2 fruit fly cellular contexts compared by ENCODE assay signal in the genomic region with DNA sequence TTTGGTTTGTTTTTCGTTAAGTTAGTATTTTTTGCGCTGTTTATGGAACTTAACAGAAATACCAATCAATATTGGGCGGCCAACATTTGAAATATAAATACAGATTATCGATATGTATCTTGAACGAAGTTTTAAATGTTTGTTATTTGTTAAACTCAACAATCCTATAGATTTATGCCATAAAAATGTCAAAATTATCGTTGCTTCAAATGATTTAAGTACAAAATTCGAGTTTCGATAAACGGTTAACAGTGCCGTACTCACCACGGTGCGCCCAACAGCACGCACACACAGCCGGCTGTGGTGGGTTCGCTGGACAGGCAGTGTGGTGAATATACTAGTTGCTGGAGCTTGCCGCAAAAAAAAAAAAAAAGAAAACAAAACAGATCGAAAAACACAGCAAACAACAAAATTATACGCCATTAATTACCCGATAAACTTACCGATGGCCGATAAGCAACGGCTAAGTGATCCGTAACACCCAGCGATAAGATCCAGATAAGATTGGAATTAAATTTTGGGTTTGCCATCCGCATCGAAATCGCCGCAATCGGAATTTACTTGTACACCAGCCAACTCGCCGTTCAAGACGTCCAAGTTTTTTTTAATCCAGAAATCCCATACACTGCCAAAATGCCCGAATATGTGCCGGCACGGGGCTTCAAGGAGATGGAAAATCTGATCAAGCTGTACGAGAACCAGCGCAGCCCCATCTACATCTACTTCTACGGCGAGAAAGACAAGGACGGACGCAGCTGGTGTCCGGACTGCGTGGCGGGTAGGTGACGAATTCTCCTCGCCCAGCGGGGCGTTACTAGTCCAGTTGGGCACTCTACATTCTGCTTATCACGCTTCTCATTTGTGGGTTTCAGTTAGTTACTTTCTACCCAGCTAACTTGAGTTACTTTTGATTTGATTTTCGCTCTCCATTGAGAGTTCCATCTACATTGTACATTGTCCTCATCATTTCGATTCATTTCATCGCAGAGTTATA.
TF ChIP-seq lines count a peak whose summit lies in the region.

CG3939 (plus strand) TSS at position 138 of the 994 bp plus-strand sequence.

TF ChIP-seq in whole organism, embryonic, 481 proteins besides CTCF, POLR2A, EP300 and RAD21 (continued from another document):
- TF ChIP-seq Jarid2 (GFP tag; optimal IDR thresholded peaks at IDR 0.05; lab: Kevin White, UChicago) (no peak), grn (GFP tag; optimal IDR thresholded peaks at IDR 0.05; lab: Kevin White, UChicago) (peak; percentile 80), repo (GFP tag; optimal IDR thresholded peaks at IDR 0.05; lab: Kevin White, UChicago) (no peak), CG10543 (GFP tag; optimal IDR thresholded peaks at IDR 0.05; lab: Kevin White, UChicago) (peak; percentile 18), nom (GFP tag; optimal IDR thresholded peaks at IDR 0.05; lab: Kevin White, UChicago) (peak; percentile 68), Oli (tag; optimal IDR thresholded peaks at IDR 0.05; lab: Kevin White, UChicago) (no peak), trh (GFP tag; optimal IDR thresholded peaks at IDR 0.05; lab: Kevin White, UChicago) (no peak), unpg (GFP tag; optimal IDR thresholded peaks at IDR 0.05; lab: Kevin White, UChicago) (no peak), CG30431 (GFP tag; optimal IDR thresholded peaks at IDR 0.05; lab: Kevin White, UChicago) (no peak), gcm (GFP tag; optimal IDR thresholded peaks at IDR 0.05; lab: Kevin White, UChicago) (no peak), Pdp1 (GFP tag; optimal IDR thresholded peaks at IDR 0.05; lab: Kevin White, UChicago) (no peak), az2 (GFP tag; optimal IDR thresholded peaks at IDR 0.05; lab: Kevin White, UChicago) (no peak), org-1 (GFP tag; optimal IDR thresholded peaks at IDR 0.05; lab: Kevin White, UChicago) (no peak), bsh (GFP tag; optimal IDR thresholded peaks at IDR 0.05; lab: Kevin White, UChicago) (peak in 1 of 2 experiments; percentile 45), CG11456 (GFP tag; IDR thresholded peaks at IDR 0.05; lab: Robert Waterston, UW) (0 out of 3 replicates have a peak, but pooled peaks have one; percentile 23), cg (GFP tag; optimal IDR thresholded peaks at IDR 0.05; lab: Kevin White, UChicago) (no peak), CG6854 (GFP tag; optimal IDR thresholded peaks at IDR 0.05; lab: Kevin White, UChicago) (no peak), cas (GFP tag; IDR thresholded peaks at IDR 0.05; lab: Robert Waterston, UW) (no peak), Dek (tag; optimal IDR thresholded peaks at IDR 0.05; lab: Kevin White, UChicago) (no peak), Fer2 (tag; optimal IDR thresholded peaks at IDR 0.05; lab: Kevin White, UChicago) (no peak), Gug (GFP tag; IDR thresholded peaks at IDR 0.05; lab: Robert Waterston, UW) (no peak), D (optimal IDR thresholded peaks at IDR 0.05; lab: Kevin White, UChicago) (no peak), D (GFP tag; optimal IDR thresholded peaks at IDR 0.05; lab: Kevin White, UChicago) (no peak), CG12744 (GFP tag; optimal IDR thresholded peaks at IDR 0.05; lab: Kevin White, UChicago) (no peak), Meics (GFP tag; optimal IDR thresholded peaks at IDR 0.05; lab: Kevin White, UChicago) (peak; percentile 98), Spps (tag; optimal IDR thresholded peaks at IDR 0.05; lab: Kevin White, UChicago) (no peak), Dfd (GFP tag; optimal IDR thresholded peaks at IDR 0.05; lab: Kevin White, UChicago) (no peak), CG10366 (GFP tag; IDR thresholded peaks at IDR 0.05; lab: Robert Waterston, UW) (no peak), CG14441 (GFP tag; IDR thresholded peaks at IDR 0.05; lab: Robert Waterston, UW) (no peak), pzg (GFP tag; optimal IDR thresholded peaks at IDR 0.05; lab: Kevin White, UChicago) (peak; percentile 17), CG18262 (tag; optimal IDR thresholded peaks at IDR 0.05; lab: Kevin White, UChicago) (no peak), slbo (GFP tag; IDR thresholded peaks at IDR 0.05; lab: Robert Waterston, UW) (0 out of 2 replicates have a peak, but pooled peaks have one; percentile 4), CG2120 (GFP tag; optimal IDR thresholded peaks at IDR 0.05; lab: Kevin White, UChicago) (no peak), MBD-R2 (GFP tag; IDR thresholded peaks at IDR 0.05; lab: Robert Waterston, UW) (0 out of 2 replicates have a peak, but pooled peaks have one; percentile 9), CG17186 (GFP tag; optimal IDR thresholded peaks at IDR 0.05; lab: Kevin White, UChicago) (peak; percentile 99), CG11085 (GFP tag; IDR thresholded peaks at IDR 0.05; lab: Robert Waterston, UW) (no peak), CG14667 (GFP tag; IDR thresholded peaks at IDR 0.05; lab: Robert Waterston, UW) (no peak), CG16863 (GFP tag; optimal IDR thresholded peaks at IDR 0.05; lab: Kevin White, UChicago) (no peak), sqz (GFP tag; optimal IDR thresholded peaks at IDR 0.05; lab: Kevin White, UChicago) (peak; percentile 30), Elba2 (GFP tag; optimal IDR thresholded peaks at IDR 0.05; lab: Kevin White, UChicago) (no peak), exex (tag; optimal IDR thresholded peaks at IDR 0.05; lab: Kevin White, UChicago) (peak; percentile 53), Dp (GFP tag; optimal IDR thresholded peaks at IDR 0.05; lab: Kevin White, UChicago) (peak; percentile 64), CG34376 (GFP tag; optimal IDR thresholded peaks at IDR 0.05; lab: Kevin White, UChicago) (peak; percentile 36), CG10654 (GFP tag; optimal IDR thresholded peaks at IDR 0.05; lab: Kevin White, UChicago) (no peak), row (GFP tag; IDR thresholded peaks at IDR 0.05; lab: Robert Waterston, UW) (peak; percentile 26; the same call in 1 of the 3 replicates)

TF ChIP-seq in whole organism, prepupa, 60 proteins besides CTCF, POLR2A, EP300 and RAD21 (continued from another document):
- TF ChIP-seq Met (GFP tag; optimal IDR thresholded peaks at IDR 0.05; lab: Kevin White, UChicago) (no peak), CG8119 (GFP tag; IDR thresholded peaks at IDR 0.05; lab: Robert Waterston, UW) (peak; percentile 74), acj6 (GFP tag; optimal IDR thresholded peaks at IDR 0.05; lab: Kevin White, UChicago) (no peak), fd59A (GFP tag; optimal IDR thresholded peaks at IDR 0.05; lab: Kevin White, UChicago) (no peak), net (GFP tag; optimal IDR thresholded peaks at IDR 0.05; lab: Kevin White, UChicago) (peak; percentile 24), CG11762 (GFP tag; optimal IDR thresholded peaks at IDR 0.05; lab: Kevin White, UChicago; ENCODE audit: insufficient read depth) (no peak), CG34406 (GFP tag; optimal IDR thresholded peaks at IDR 0.05; lab: Kevin White, UChicago) (peak; percentile 13), ss (GFP tag; optimal IDR thresholded peaks at IDR 0.05; lab: Kevin White, UChicago) (peak; percentile 54 to 57), fd85E (GFP tag; optimal IDR thresholded peaks at IDR 0.05; lab: Kevin White, UChicago) (no peak), CG6276 (GFP tag; optimal IDR thresholded peaks at IDR 0.05; lab: Kevin White, UChicago) (peak; percentile 45), CG6854 (GFP tag; optimal IDR thresholded peaks at IDR 0.05; lab: Kevin White, UChicago) (no peak), CG6792 (GFP tag; optimal IDR thresholded peaks at IDR 0.05; lab: Kevin White, UChicago) (no peak), CG7368 (GFP tag; optimal IDR thresholded peaks at IDR 0.05; lab: Kevin White, UChicago) (no peak), Hr4 (GFP tag; optimal IDR thresholded peaks at IDR 0.05; lab: Kevin White, UChicago) (no peak), CG9139 (GFP tag; optimal IDR thresholded peaks at IDR 0.05; lab: Kevin White, UChicago) (no peak), CG11902 (GFP tag; optimal IDR thresholded peaks at IDR 0.05; lab: Kevin White, UChicago) (no peak), dsx (GFP tag; optimal IDR thresholded peaks at IDR 0.05; lab: Kevin White, UChicago; ENCODE audit: poor library complexity, severe bottlenecking) (no peak), CG3032 (tag; optimal IDR thresholded peaks at IDR 0.05; lab: Kevin White, UChicago) (no peak), CG3919 (GFP tag; optimal IDR thresholded peaks at IDR 0.05; lab: Kevin White, UChicago) (no peak), Hr38 (GFP tag; optimal IDR thresholded peaks at IDR 0.05; lab: Kevin White, UChicago) (no peak), CG11294 (GFP tag; IDR thresholded peaks at IDR 0.05; lab: Robert Waterston, UW) (no peak), spab (GFP tag; optimal IDR thresholded peaks at IDR 0.05; lab: Kevin White, UChicago) (peak; percentile 3), lz (GFP tag; optimal IDR thresholded peaks at IDR 0.05; lab: Kevin White, UChicago) (no peak), Ets21C (GFP tag; optimal IDR thresholded peaks at IDR 0.05; lab: Kevin White, UChicago) (no peak), CG1621 (tag; optimal IDR thresholded peaks at IDR 0.05; lab: Kevin White, UChicago) (no peak), vri (GFP tag; optimal IDR thresholded peaks at IDR 0.05; lab: Kevin White, UChicago) (peak; percentile 36)
